Worm (Caenorhabditis elegans) whole organism, late embryonic: ENCODE data around the gene gsp-1.

ENCODE experiments used
- ahr-1 ChIP-seq: sonication (generic microtip); optimal IDR thresholded peaks from 2 replicates; lab custom pipeline; 2016; ENCODE audit warnings: missing genetic modification characterization, missing compliant biosample characterization
- gmeb-2 ChIP-seq: sonication (generic microtip); optimal IDR thresholded peaks from 2 replicates; lab custom pipeline; 2016; ENCODE audit warnings: missing genetic modification characterization, inconsistent platforms, missing compliant biosample characterization

DNA sequence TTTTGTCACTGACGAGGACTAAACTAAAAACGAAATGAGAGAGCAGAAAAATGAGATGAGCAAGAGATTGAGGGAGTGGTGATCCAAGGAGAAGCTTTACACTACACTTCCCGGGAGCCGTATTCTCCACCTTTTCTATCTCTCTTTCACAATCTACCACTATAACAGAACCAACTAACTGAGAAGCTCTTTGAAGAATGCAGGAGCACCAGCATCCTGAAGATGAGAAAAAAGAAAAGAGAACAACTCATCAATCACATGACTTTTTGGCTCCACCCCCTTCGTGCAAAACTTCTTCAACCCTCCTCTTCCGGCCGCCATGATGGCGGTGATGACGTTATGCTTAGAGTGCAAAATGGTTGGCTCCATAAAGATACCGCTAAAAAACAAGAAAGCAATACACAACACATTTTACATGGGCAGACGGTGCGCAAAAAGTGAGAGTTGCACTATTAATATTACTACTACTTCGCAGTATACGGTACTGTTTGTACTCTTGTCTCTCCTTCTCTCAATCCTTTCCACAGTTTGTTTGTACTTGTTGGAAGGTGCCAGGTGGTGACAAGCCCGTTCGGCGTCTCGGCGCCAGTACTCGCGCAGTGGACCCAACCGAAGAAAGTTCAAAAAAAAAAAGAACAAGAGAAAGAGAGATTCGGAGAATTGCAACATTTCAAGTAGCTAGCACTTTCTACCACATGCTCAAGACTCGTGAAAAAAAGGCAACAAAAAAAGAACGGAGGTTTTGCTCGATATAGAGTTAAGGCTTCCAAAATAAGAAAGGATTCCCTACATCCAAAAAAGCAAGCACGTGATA, 37.0 kb downstream of the gsp-1 start:
- no peak for TF ChIP-seq ahr-1 (tag; lab: Kevin White, UChicago)
- no peak for TF ChIP-seq gmeb-2 (tag; lab: Kevin White, UChicago)
